Worm (Caenorhabditis elegans): ENCODE results near the gene M01H9.4.

DNA sequence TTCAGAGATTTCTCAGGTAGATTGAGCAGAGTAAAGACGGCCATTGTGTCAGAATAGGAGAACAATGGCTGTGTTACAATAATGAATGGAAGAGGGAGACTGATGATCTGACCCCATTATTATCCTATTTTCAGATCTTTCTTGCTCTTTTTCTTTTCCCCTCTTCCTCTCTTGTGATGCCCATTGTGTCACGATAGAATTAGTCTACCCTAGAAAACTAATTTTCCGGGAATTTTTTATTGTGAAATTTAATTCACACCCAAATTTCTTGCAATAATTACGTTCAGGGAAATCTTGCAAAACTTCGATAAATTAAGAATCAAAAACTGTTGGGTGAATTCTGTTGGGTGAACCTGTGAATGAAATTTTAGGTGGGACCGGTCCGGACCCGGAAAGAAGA, 41.6 kb downstream of the M01H9.4 start, which contains the start of gene fbxb-75:
- TF ChIP-seq ama-1 (optimal IDR thresholded peaks at IDR 0.05) (no peak), tra-4 (tag; optimal IDR thresholded peaks at IDR 0.05) (no peak), tbx-11 (GFP tag; IDR thresholded peaks at IDR 0.05) (no peak), pes-1 (GFP tag; IDR thresholded peaks at IDR 0.05) (no peak), hmbx-1 (tag; optimal IDR thresholded peaks at IDR 0.05) (no peak), B0310.2 (tag; optimal IDR thresholded peaks at IDR 0.05) (no peak), flt-1 (GFP tag; IDR thresholded peaks at IDR 0.05) (no peak), hmg-4 (GFP tag; optimal IDR thresholded peaks at IDR 0.05) (no peak), sea-1 (GFP tag; conservative IDR thresholded peaks at IDR 0.05) (no peak), hnd-1 (tag; optimal IDR thresholded peaks at IDR 0.05) (no peak), F13C5.2 (tag; optimal IDR thresholded peaks at IDR 0.05) (no peak)
